Fruit fly (Drosophila melanogaster): ENCODE results near the gene HP1b.

The HP1b gene

dm6 chrX:9089254-9090056, 8.6 kb downstream of the HP1b start, which contains the start of gene CCT2:
Gene CCT2, plus strand, starts transcription at chrX:9089513.
- TF ChIP-seq CG17801 (GFP tag; optimal IDR thresholded peaks at IDR 0.05; ENCODE audit: partially characterized antibody), result peak; percentile 69

dm6 chrX:9090057-9090358, 9.1 kb downstream of the HP1b start:
- TF ChIP-seq CG17801 (GFP tag; optimal IDR thresholded peaks at IDR 0.05; ENCODE audit: partially characterized antibody), result no peak

- TF ChIP-seq CG17801 (GFP tag; optimal IDR thresholded peaks at IDR 0.05; ENCODE audit: partially characterized antibody), result no peak
These were observed 12.2 kb downstream of the HP1b start for dm6 chrX:9093062-9093461.

dm6 chrX:9093912-9094311, 13.0 kb downstream of the HP1b start:
- no peak for TF ChIP-seq CG17801 (GFP tag; optimal IDR thresholded peaks at IDR 0.05; ENCODE audit: partially characterized antibody)

- TF ChIP-seq CG17801 (GFP tag; optimal IDR thresholded peaks at IDR 0.05; ENCODE audit: partially characterized antibody), result no peak
These were observed 21.3 kb downstream of the HP1b start for dm6 chrX:9102125-9102524.

dm6 chrX:9103308-9104185, 22.7 kb downstream of the HP1b start, which contains the start of gene CG7766:
Gene CG7766, minus strand, starts transcription at chrX:9103739.
- TF ChIP-seq CG17801 (GFP tag; optimal IDR thresholded peaks at IDR 0.05; ENCODE audit: partially characterized antibody), result no peak

- no peak for TF ChIP-seq CG17801 (GFP tag; optimal IDR thresholded peaks at IDR 0.05; ENCODE audit: partially characterized antibody)
These were observed 25.4 kb downstream of the HP1b start, which contains the start of gene Bx42 for dm6 chrX:9106212-9106774. Gene Bx42, minus strand, starts transcription at chrX:9106604.

- TF ChIP-seq CG17801 (GFP tag; optimal IDR thresholded peaks at IDR 0.05; ENCODE audit: partially characterized antibody), result peak; percentile 19
These were observed 26.0 kb downstream of the HP1b start, which contains the start of gene Arfrp1 for dm6 chrX:9106775-9107283. Gene Arfrp1, plus strand, starts transcription at chrX:9107069.

- no peak for TF ChIP-seq CG17801 (GFP tag; optimal IDR thresholded peaks at IDR 0.05; ENCODE audit: partially characterized antibody)
These were observed 27.5 kb downstream of the HP1b start, which contains the start of gene AP-1gamma for dm6 chrX:9108387-9108786. Gene AP-1gamma, plus strand, starts transcription at chrX:9108691.

- no peak for TF ChIP-seq CG17801 (GFP tag; optimal IDR thresholded peaks at IDR 0.05; ENCODE audit: partially characterized antibody)
These were observed 28.4 kb downstream of the HP1b start for dm6 chrX:9109072-9109844.

dm6 chrX:9110155-9110909, 29.5 kb downstream of the HP1b start:
- TF ChIP-seq CG17801 (GFP tag; optimal IDR thresholded peaks at IDR 0.05; ENCODE audit: partially characterized antibody), result no peak

dm6 chrX:9117831-9118230, 37.0 kb downstream of the HP1b start:
- TF ChIP-seq CG17801 (GFP tag; optimal IDR thresholded peaks at IDR 0.05; ENCODE audit: partially characterized antibody), result no peak

dm6 chrX:9118961-9119633, 38.2 kb downstream of the HP1b start:
- no peak for TF ChIP-seq CG17801 (GFP tag; optimal IDR thresholded peaks at IDR 0.05; ENCODE audit: partially characterized antibody)

Measured in ovary, adult (tissue).